1 fruit fly cellular context compared by ENCODE assay signal in genomic region chr3R:5778731-5779593, dm6.
TF ChIP-seq lines count a peak whose summit lies in the region.

Gene jagn, plus strand, starts transcription at chr3R:5779315.

TF ChIP-seq in whole organism, embryonic, 481 proteins besides CTCF, POLR2A, EP300 and RAD21 (continued from another document):
- TF ChIP-seq ttk (GFP tag; IDR thresholded peaks at IDR 0.05; lab: Robert Waterston, UW) = peak; percentile 58
- TF ChIP-seq CG6654 (GFP tag; optimal IDR thresholded peaks at IDR 0.05; lab: Kevin White, UChicago) = no peak
- TF ChIP-seq lbe (GFP tag; optimal IDR thresholded peaks at IDR 0.05; lab: Kevin White, UChicago) = peak; percentile 80
- no peak for TF ChIP-seq CG10654 (GFP tag; optimal IDR thresholded peaks at IDR 0.05; lab: Kevin White, UChicago)
- TF ChIP-seq CG4282 (GFP tag; optimal IDR thresholded peaks at IDR 0.05; lab: Kevin White, UChicago) = peak; percentile 12
- TF ChIP-seq CG9215 (GFP tag; IDR thresholded peaks at IDR 0.05; lab: Robert Waterston, UW) = peak; percentile 66
- TF ChIP-seq HLH54F (GFP tag; optimal IDR thresholded peaks at IDR 0.05; lab: Kevin White, UChicago) = peak; percentile 80
- peak; percentile 32 for TF ChIP-seq Six4 (GFP tag; optimal IDR thresholded peaks at IDR 0.05; lab: Kevin White, UChicago)
- TF ChIP-seq Nf-YB (GFP tag; optimal IDR thresholded peaks at IDR 0.05; lab: Kevin White, UChicago) = peak; percentile 41
- peak; percentile 82 for TF ChIP-seq lilli (GFP tag; optimal IDR thresholded peaks at IDR 0.05; lab: Kevin White, UChicago)
- TF ChIP-seq CG10431 (GFP tag; optimal IDR thresholded peaks at IDR 0.05; lab: Kevin White, UChicago) = peak; percentile 16
- peak; percentile 63 for TF ChIP-seq lab (GFP tag; optimal IDR thresholded peaks at IDR 0.05; lab: Kevin White, UChicago)
- peak; percentile 82 for TF ChIP-seq CoRest (tag; optimal IDR thresholded peaks at IDR 0.05; lab: Kevin White, UChicago)
- TF ChIP-seq ATbp (GFP tag; optimal IDR thresholded peaks at IDR 0.05; lab: Kevin White, UChicago) = no peak
- TF ChIP-seq ems (GFP tag; optimal IDR thresholded peaks at IDR 0.05; lab: Kevin White, UChicago) = peak; percentile 60
- TF ChIP-seq bsh (GFP tag; optimal IDR thresholded peaks at IDR 0.05; lab: Kevin White, UChicago) = peak in 1 of 2 experiments; percentile 37
- no peak for TF ChIP-seq CG7357 (GFP tag; IDR thresholded peaks at IDR 0.05; lab: Robert Waterston, UW)
- 0 out of 3 replicates have a peak, but pooled peaks have one; percentile 38 for TF ChIP-seq CG11560 (tag; IDR thresholded peaks at IDR 0.05; lab: Robert Waterston, UW)
- TF ChIP-seq CG10462 (GFP tag; optimal IDR thresholded peaks at IDR 0.05; lab: Kevin White, UChicago) = peak; percentile 62
- peak; percentile 75 for TF ChIP-seq Dip3 (GFP tag; optimal IDR thresholded peaks at IDR 0.05; lab: Kevin White, UChicago)
- TF ChIP-seq CG1024 (GFP tag; IDR thresholded peaks at IDR 0.05; lab: Robert Waterston, UW) = peak; percentile 46; the same call in 1 of the 2 replicates
- peak; percentile 2 for TF ChIP-seq CG15011 (GFP tag; optimal IDR thresholded peaks at IDR 0.05; lab: Kevin White, UChicago)
- peak; percentile 31 for TF ChIP-seq CG10979 (tag; optimal IDR thresholded peaks at IDR 0.05; lab: Kevin White, UChicago)
- peak; percentile 71 for TF ChIP-seq row (GFP tag; IDR thresholded peaks at IDR 0.05; lab: Robert Waterston, UW)
- peak; percentile 71 for TF ChIP-seq chm (GFP tag; IDR thresholded peaks at IDR 0.05; lab: Robert Waterston, UW)
- peak; percentile 55 for TF ChIP-seq grau (tag; optimal IDR thresholded peaks at IDR 0.05; lab: Kevin White, UChicago)
- 0 out of 2 replicates have a peak, but pooled peaks have one; percentile 29 for TF ChIP-seq Nf-YA (GFP tag; IDR thresholded peaks at IDR 0.05; lab: Robert Waterston, UW)
- TF ChIP-seq CG13624 (GFP tag; optimal IDR thresholded peaks at IDR 0.05; lab: Kevin White, UChicago) = peak; percentile 68
- peak; percentile 23 for TF ChIP-seq CG18011 (GFP tag; optimal IDR thresholded peaks at IDR 0.05; lab: Kevin White, UChicago)
- peak; percentile 77 for TF ChIP-seq CG1603 (tag; optimal IDR thresholded peaks at IDR 0.05; lab: Kevin White, UChicago)
- TF ChIP-seq nerfin-1 (tag; optimal IDR thresholded peaks at IDR 0.05; lab: Kevin White, UChicago) = peak; percentile 54
- peak; percentile 48 for TF ChIP-seq gsb-n (tag; optimal IDR thresholded peaks at IDR 0.05; lab: Kevin White, UChicago)
- peak; percentile 16 for TF ChIP-seq CG1602 (GFP tag; optimal IDR thresholded peaks at IDR 0.05; lab: Kevin White, UChicago)
- peak; percentile 12 for TF ChIP-seq CG5245 (GFP tag; optimal IDR thresholded peaks at IDR 0.05; lab: Kevin White, UChicago)
- peak; percentile 41 for TF ChIP-seq Deaf1 (tag; optimal IDR thresholded peaks at IDR 0.05; lab: Kevin White, UChicago)
